Fruit fly (Drosophila melanogaster) whole organism, embryonic: Measurements from ENCODE around the gene CG5805.

Experiments
- Awh ChIP-seq: fragments of 200-800 bp; sonication (Bioruptor generic); IDR thresholded peaks from 2 replicates; pipeline ENCODE4, ENCODE4 v1.3.6; 2022; ENCODE audit warnings: missing biosample characterization, missing genetic modification characterization
- CG10959 ChIP-seq: fragments of 200-800 bp; sonication (Bioruptor generic); IDR thresholded peaks from 2 replicates; pipeline ENCODE4 v1.3.6; 2022; ENCODE audit warnings: missing biosample characterization, missing genetic modification characterization
- CG11247 ChIP-seq: fragments of 200-800 bp; sonication (Bioruptor generic); IDR thresholded peaks from 2 replicates; pipeline ENCODE4 v1.3.6; 2022; ENCODE audit warnings: missing biosample characterization, missing genetic modification characterization
- CG11560 ChIP-seq: fragments of 200-800 bp; sonication (Bioruptor generic); IDR thresholded peaks from 3 replicates; pipeline ENCODE4 v1.3.6; 2022; ENCODE audit warnings: missing biosample characterization, missing genetic modification characterization
- CG13894 ChIP-seq: fragments of 200-800 bp; sonication (Bioruptor generic); optimal IDR thresholded peaks from 3 replicates; lab custom pipeline; 2018; ENCODE audit warnings: missing biosample characterization, mild to moderate bottlenecking, missing genetic modification characterization, moderate library complexity
- CG14050 ChIP-seq: fragments of 200-800 bp; sonication (Bioruptor generic); IDR thresholded peaks from 3 replicates; pipeline ENCODE4 v1.3.6; 2022; ENCODE audit warnings: missing biosample characterization, missing genetic modification characterization
- CG1603 ChIP-seq: fragments of 200-800 bp; sonication (Bioruptor generic); optimal IDR thresholded peaks from 2 replicates; lab custom pipeline; 2019; ENCODE audit warnings: missing biosample characterization, mild to moderate bottlenecking, missing genetic modification characterization, moderate library complexity
- CG17385 ChIP-seq: fragments of 200-800 bp; sonication (Bioruptor generic); optimal IDR thresholded peaks from 3 replicates; lab custom pipeline; 2018; ENCODE audit warnings: missing biosample characterization, mild to moderate bottlenecking, missing genetic modification characterization
- CG1832 ChIP-seq: fragments of 200-800 bp; sonication (Bioruptor generic); optimal IDR thresholded peaks from 2 replicates; lab custom pipeline; 2017; ENCODE audit warnings: missing biosample characterization, mild to moderate bottlenecking, missing genetic modification characterization, inconsistent platforms
- CG18619 ChIP-seq: fragments of 200-800 bp; sonication (Bioruptor generic); optimal IDR thresholded peaks from 3 replicates; lab custom pipeline; 2017; ENCODE audit warnings: missing biosample characterization, mild to moderate bottlenecking, missing genetic modification characterization
- CG3726 ChIP-seq: fragments of 200-800 bp; sonication (Bioruptor generic); IDR thresholded peaks from 3 replicates; pipeline ENCODE4, ENCODE4 v1.3.6; 2022; ENCODE audit warnings: missing biosample characterization, missing genetic modification characterization
- CG6683 ChIP-seq: fragments of 200-800 bp; sonication (Bioruptor generic); optimal IDR thresholded peaks from 2 replicates; lab custom pipeline; 2017; ENCODE audit warnings: missing biosample characterization, mild to moderate bottlenecking, missing genetic modification characterization, missing genetic modification reagents
- CG7271 ChIP-seq: fragments of 200-800 bp; sonication (Bioruptor generic); optimal IDR thresholded peaks from 2 replicates; lab custom pipeline; 2018; ENCODE audit warnings: missing biosample characterization, mild to moderate bottlenecking, missing genetic modification characterization, moderate library complexity
- CG8089 ChIP-seq: fragments of 200-800 bp; sonication (Bioruptor generic); optimal IDR thresholded peaks from 3 replicates; lab custom pipeline; 2016; ENCODE audit warnings: missing biosample characterization, missing genetic modification characterization
- CG9437 ChIP-seq: fragments of 200-800 bp; sonication (Bioruptor generic); optimal IDR thresholded peaks from 2 replicates; lab custom pipeline; 2018; ENCODE audit warnings: missing biosample characterization, mild to moderate bottlenecking, missing genetic modification characterization
- D19A ChIP-seq: fragments of 200-800 bp; optimal IDR thresholded peaks from 3 replicates; lab custom pipeline; 2019; ENCODE audit warnings: missing biosample characterization, mild to moderate bottlenecking, missing genetic modification characterization, moderate library complexity
- Eip74EF ChIP-seq, 2 experiments: fragments of 200-800 bp in 1 of 2; fragments of >200 bp in 1 of 2; sonication (Bioruptor generic) in 1 of 2; optimal IDR thresholded peaks; 2 replicates each; lab custom pipeline; 2017 to 2019; ENCODE audit warnings: missing biosample characterization in 2 of 2, missing genetic modification characterization in 2 of 2, mild to moderate bottlenecking in 1 of 2, moderate library complexity in 1 of 2
- Ets65A ChIP-seq: fragments of 200-800 bp; sonication (Bioruptor generic); peaks from one replicate; lab custom pipeline; 2016; ENCODE audit warnings: missing biosample characterization, missing genetic modification characterization
- H15 ChIP-seq: fragments of 200-800 bp; sonication (Bioruptor generic); IDR thresholded peaks from 3 replicates; pipeline ENCODE4 v1.3.6; 2022; ENCODE audit warnings: missing biosample characterization, missing genetic modification characterization
- Lpt ChIP-seq: fragments of >200 bp; optimal IDR thresholded peaks from 2 replicates; lab custom pipeline; 2018; ENCODE audit warnings: missing biosample characterization, missing genetic modification characterization
- Mad ChIP-seq: fragments of 200-800 bp; sonication (Bioruptor generic); optimal IDR thresholded peaks from 2 replicates; lab custom pipeline; 2016; ENCODE audit warnings: missing biosample characterization, missing genetic modification characterization
- Myb ChIP-seq: fragments of 200-800 bp; sonication (Bioruptor generic); optimal IDR thresholded peaks from 2 replicates; lab custom pipeline; 2016; ENCODE audit warnings: missing biosample characterization, missing genetic modification characterization
- Sin3A ChIP-seq: fragments of >200 bp; optimal IDR thresholded peaks from 2 replicates; lab custom pipeline; 2018
- Spps ChIP-seq: fragments of 200-800 bp; sonication (Bioruptor generic); optimal IDR thresholded peaks from 2 replicates; lab custom pipeline; 2018; ENCODE audit warnings: missing biosample characterization, mild to moderate bottlenecking, missing genetic modification characterization
- Vsx1 ChIP-seq: fragments of 200-800 bp; sonication (Bioruptor generic); optimal IDR thresholded peaks from 2 replicates; lab custom pipeline; 2017; ENCODE audit warnings: missing biosample characterization, mild to moderate bottlenecking, missing genetic modification characterization, missing genetic modification reagents
- ab ChIP-seq: fragments of 200-800 bp; sonication (Bioruptor generic); optimal IDR thresholded peaks from 2 replicates; lab custom pipeline; 2016; ENCODE audit warnings: missing biosample characterization, missing genetic modification characterization
- abd-A ChIP-seq: fragments of 200-800 bp; sonication (Bioruptor generic); optimal IDR thresholded peaks from 3 replicates; lab custom pipeline; 2019; ENCODE audit warnings: missing biosample characterization, mild to moderate bottlenecking, missing genetic modification characterization, moderate library complexity
- ato ChIP-seq: fragments of 200-800 bp; sonication (Bioruptor generic); IDR thresholded peaks from 2 replicates; pipeline ENCODE4 v1.3.6; 2022; ENCODE audit warnings: missing biosample characterization, missing genetic modification characterization; ENCODE audit not compliant: partially characterized antibody
- bigmax ChIP-seq: fragments of 200-800 bp; sonication (Bioruptor generic); optimal IDR thresholded peaks from 2 replicates; lab custom pipeline; 2018; ENCODE audit warnings: missing biosample characterization, mild to moderate bottlenecking, missing genetic modification characterization
- cas ChIP-seq: fragments of 200-800 bp; sonication (Bioruptor generic); IDR thresholded peaks from 2 replicates; pipeline ENCODE4 v1.3.6; 2022; ENCODE audit warnings: missing biosample characterization, missing genetic modification characterization
- cg ChIP-seq: fragments of 200-800 bp; sonication (Bioruptor generic); optimal IDR thresholded peaks from 3 replicates; lab custom pipeline; 2019; ENCODE audit warnings: missing biosample characterization, mild to moderate bottlenecking, missing genetic modification characterization, moderate library complexity
- chinmo ChIP-seq: fragments of 200-800 bp; sonication (Bioruptor generic); IDR thresholded peaks from 4 replicates; pipeline ENCODE4 v1.3.6; 2022; ENCODE audit warnings: missing biosample characterization, missing genetic modification characterization; ENCODE audit not compliant: partially characterized antibody
- chm ChIP-seq: fragments of 200-800 bp; sonication (Bioruptor generic); IDR thresholded peaks from 2 replicates; pipeline ENCODE4 v1.3.6; 2022; ENCODE audit warnings: missing biosample characterization, missing genetic modification characterization
- disco-r ChIP-seq: fragments of 200-800 bp; sonication (Bioruptor generic); optimal IDR thresholded peaks from 2 replicates; lab custom pipeline; 2016; ENCODE audit warnings: missing biosample characterization, missing genetic modification characterization
- dysf ChIP-seq: fragments of 200-800 bp; sonication (Bioruptor generic); IDR thresholded peaks from 3 replicates; pipeline ENCODE4 v1.3.6; 2022; ENCODE audit warnings: missing biosample characterization, missing genetic modification characterization
- gce ChIP-seq: fragments of 200-800 bp; sonication (Bioruptor generic); IDR thresholded peaks from 3 replicates; pipeline ENCODE4 v1.3.6; 2022; ENCODE audit warnings: missing biosample characterization, missing genetic modification characterization
- gem ChIP-seq: fragments of 200-800 bp; sonication (Bioruptor generic); optimal IDR thresholded peaks from 2 replicates; lab custom pipeline; 2019; ENCODE audit warnings: missing biosample characterization, mild to moderate bottlenecking, missing genetic modification characterization, moderate library complexity
- gfzf ChIP-seq: fragments of 200-800 bp; sonication (Bioruptor generic); optimal IDR thresholded peaks from 2 replicates; lab custom pipeline; 2016; ENCODE audit warnings: missing biosample characterization, mild to moderate bottlenecking, missing genetic modification characterization, moderate library complexity
- hbn ChIP-seq: fragments of 200-800 bp; sonication (Bioruptor generic); IDR thresholded peaks from 2 replicates; pipeline ENCODE4 v1.3.6; 2022; ENCODE audit warnings: missing biosample characterization, missing genetic modification characterization; ENCODE audit not compliant: partially characterized antibody
- lab ChIP-seq: fragments of 200-800 bp; sonication (Bioruptor generic); optimal IDR thresholded peaks from 3 replicates; lab custom pipeline; 2017; ENCODE audit warnings: missing biosample characterization, missing genetic modification characterization, mild to moderate bottlenecking, moderate library complexity, missing genetic modification reagents
- nmo ChIP-seq: fragments of 200-800 bp; sonication (Bioruptor generic); optimal IDR thresholded peaks from 2 replicates; lab custom pipeline; 2018; ENCODE audit warnings: missing biosample characterization, mild to moderate bottlenecking, missing genetic modification characterization, moderate library complexity
- oc ChIP-seq: fragments of 200-800 bp; sonication (Bioruptor generic); optimal IDR thresholded peaks from 2 replicates; lab custom pipeline; 2018; ENCODE audit warnings: missing biosample characterization, mild to moderate bottlenecking, missing genetic modification characterization, moderate library complexity
- pfk ChIP-seq: fragments of 200-800 bp; sonication (Bioruptor generic); optimal IDR thresholded peaks from 2 replicates; lab custom pipeline; 2018; ENCODE audit warnings: missing biosample characterization, mild to moderate bottlenecking, missing genetic modification characterization, moderate library complexity
- phol ChIP-seq: fragments of 200-800 bp; sonication (Bioruptor generic); optimal IDR thresholded peaks from 3 replicates; lab custom pipeline; 2018; ENCODE audit warnings: missing biosample characterization, mild to moderate bottlenecking, missing genetic modification characterization, moderate library complexity
- sens ChIP-seq: fragments of 200-800 bp; sonication (Bioruptor generic); peaks from one replicate; lab custom pipeline; 2016; ENCODE audit warnings: missing biosample characterization, missing genetic modification characterization
- seq ChIP-seq: fragments of 200-800 bp; sonication (Bioruptor generic); IDR thresholded peaks from 2 replicates; pipeline ENCODE4 v1.3.6; 2022; ENCODE audit warnings: missing biosample characterization, missing genetic modification characterization
- tna ChIP-seq: fragments of 200-800 bp; sonication (Bioruptor generic); IDR thresholded peaks from 2 replicates; pipeline ENCODE4 v1.3.6; 2022; ENCODE audit warnings: missing biosample characterization, missing genetic modification characterization; ENCODE audit not compliant: partially characterized antibody
- trem ChIP-seq: fragments of 200-800 bp; optimal IDR thresholded peaks from 3 replicates; lab custom pipeline; 2019; ENCODE audit warnings: missing biosample characterization, mild to moderate bottlenecking, missing genetic modification characterization, moderate library complexity
- twi ChIP-seq: fragments of 200-800 bp; optimal IDR thresholded peaks from 2 replicates; lab custom pipeline; 2019; ENCODE audit warnings: missing biosample characterization, mild to moderate bottlenecking, missing genetic modification characterization, moderate library complexity
- tx ChIP-seq: fragments of 200-800 bp; sonication (Bioruptor generic); optimal IDR thresholded peaks from 2 replicates; lab custom pipeline; 2016; ENCODE audit warnings: missing biosample characterization, missing genetic modification characterization
- vfl ChIP-seq: fragments of 200-800 bp; sonication (Bioruptor generic); optimal IDR thresholded peaks from 2 replicates; lab custom pipeline; 2016; ENCODE audit warnings: missing biosample characterization, missing genetic modification characterization
- zen ChIP-seq: fragments of 200-800 bp; sonication (Bioruptor generic); optimal IDR thresholded peaks from 3 replicates; lab custom pipeline; 2018; ENCODE audit warnings: missing biosample characterization, mild to moderate bottlenecking, missing genetic modification characterization, moderate library complexity

CG5805 gene

DNA sequence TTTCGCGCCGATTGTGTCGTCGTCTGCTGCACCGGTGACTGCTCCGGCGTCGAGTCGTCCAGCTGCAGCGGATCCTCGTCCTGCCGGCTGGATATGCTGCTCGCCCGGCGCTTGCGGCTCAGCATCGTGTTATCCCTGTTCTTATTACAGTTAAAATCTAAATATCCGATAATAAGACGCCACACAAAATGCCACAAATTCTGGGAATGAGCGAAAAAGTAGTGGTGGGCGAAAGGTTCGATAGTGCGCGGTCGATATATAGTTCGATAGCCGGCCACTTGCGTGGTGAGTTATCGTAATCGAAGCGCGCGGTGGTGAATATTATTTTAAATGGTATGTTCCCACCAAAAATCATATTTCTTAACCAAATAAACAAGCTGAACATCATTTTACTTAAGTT is 17.8 kb upstream of the CG5805 start, which contains the start of gene polybromo (continued):
- no peak for TF ChIP-seq ab (GFP tag; lab: Kevin White, UChicago)
- TF ChIP-seq Myb: no peak
- TF ChIP-seq gce (GFP tag; lab: Robert Waterston, UW): no peak
- peak; percentile 81 for TF ChIP-seq hbn
- TF ChIP-seq CG8089: no peak
- no peak for TF ChIP-seq CG11560 (tag; lab: Robert Waterston, UW)
- TF ChIP-seq disco-r (GFP tag; lab: Kevin White, UChicago): no peak
- TF ChIP-seq cas (GFP tag; lab: Robert Waterston, UW): no peak
- TF ChIP-seq chinmo: peak; percentile 93
- no peak for TF ChIP-seq Ets65A (GFP tag; lab: Kevin White, UChicago)
- TF ChIP-seq bigmax (GFP tag; lab: Kevin White, UChicago): no peak
- peak; percentile 27 for TF ChIP-seq gfzf (GFP tag; lab: Kevin White, UChicago)
- no peak for TF ChIP-seq Vsx1 (GFP tag; lab: Kevin White, UChicago)
- TF ChIP-seq Lpt (GFP tag; lab: Kevin White, UChicago): no peak
- peak; percentile 51 for TF ChIP-seq trem (tag; lab: Kevin White, UChicago)
- no peak for TF ChIP-seq CG1603 (tag; lab: Kevin White, UChicago)
- no peak for TF ChIP-seq vfl (GFP tag; lab: Kevin White, UChicago)
- TF ChIP-seq pfk (GFP tag; lab: Kevin White, UChicago): no peak
- TF ChIP-seq CG18619: no peak
- TF ChIP-seq gem: no peak
- no peak for TF ChIP-seq Awh (GFP tag; lab: Robert Waterston, UW)
- TF ChIP-seq seq (GFP tag; lab: Robert Waterston, UW): no peak
- TF ChIP-seq CG11247 (GFP tag; lab: Robert Waterston, UW): no peak
- no peak for TF ChIP-seq chm (GFP tag; lab: Robert Waterston, UW)
- no peak for TF ChIP-seq cg
- TF ChIP-seq tna (GFP tag; lab: Robert Waterston, UW): peak; percentile 78
- no peak for TF ChIP-seq CG6683
- TF ChIP-seq D19A (tag; lab: Kevin White, UChicago): no peak
- peak; percentile 59 for TF ChIP-seq Sin3A (lab: Kevin White, UChicago)
- TF ChIP-seq dysf: no peak
- TF ChIP-seq zen (tag; lab: Kevin White, UChicago): no peak
- no peak for TF ChIP-seq lab (GFP tag; lab: Kevin White, UChicago)
- TF ChIP-seq CG3726 (GFP tag; lab: Robert Waterston, UW): no peak
- TF ChIP-seq sens (GFP tag; lab: Kevin White, UChicago): peak; percentile 49
- TF ChIP-seq CG17385 (GFP tag; lab: Kevin White, UChicago): no peak
- no peak for TF ChIP-seq CG10959 (GFP tag; lab: Robert Waterston, UW)
- TF ChIP-seq CG14050 (GFP tag; lab: Robert Waterston, UW): no peak
- no peak for TF ChIP-seq Eip74EF (GFP tag; optimal IDR thresholded peaks at IDR 0.05; lab: Kevin White, UChicago)
- TF ChIP-seq CG1832 (GFP tag; lab: Kevin White, UChicago): no peak
- TF ChIP-seq ato (GFP tag; lab: Robert Waterston, UW): peak; percentile 84
- no peak for TF ChIP-seq CG7271 (tag; lab: Kevin White, UChicago)
- no peak for TF ChIP-seq tx (GFP tag; lab: Kevin White, UChicago)
- TF ChIP-seq Mad (GFP tag; lab: Kevin White, UChicago): no peak
- TF ChIP-seq nmo (GFP tag; lab: Kevin White, UChicago): peak; percentile 30
- TF ChIP-seq CG13894 (tag; lab: Kevin White, UChicago): no peak
- TF ChIP-seq abd-A (tag; lab: Kevin White, UChicago): no peak
- TF ChIP-seq oc (tag; lab: Kevin White, UChicago): no peak
- no peak for TF ChIP-seq Spps (tag; lab: Kevin White, UChicago)
- no peak for TF ChIP-seq twi
- no peak for TF ChIP-seq H15
- TF ChIP-seq CG9437 (GFP tag; lab: Kevin White, UChicago): no peak
- peak; percentile 11 for TF ChIP-seq phol (tag; lab: Kevin White, UChicago)
